Worm (Caenorhabditis elegans) whole organism, mixed stage, embryonic: Measurements from ENCODE around the gene nhr-283.
"Not testable (repeated sequence)": the region's sequence is repeated elsewhere in the genome, so short reads cannot be mapped to it uniquely, and the experiment has no call there.

Experiments used
- blmp-1 ChIP-seq: fragments of 150-350 bp; optimal IDR thresholded peaks from 2 replicates; lab custom pipeline; 2014; ENCODE audit warnings: missing biosample characterization, missing genetic modification characterization
- ceh-43 ChIP-seq: fragments of 200-800 bp; sonication (Bioruptor generic); optimal IDR thresholded peaks from 2 replicates; lab custom pipeline; 2018; ENCODE audit warnings: mild to moderate bottlenecking, missing genetic modification characterization, moderate library complexity, missing compliant biosample characterization
- elt-1 ChIP-seq: sonication (generic microtip); optimal IDR thresholded peaks from 2 replicates; lab custom pipeline; 2017; ENCODE audit warnings: missing genetic modification characterization, mild to moderate bottlenecking, missing compliant biosample characterization, antibody characterized with exemption, moderate library complexity, borderline replicate concordance; ENCODE audit not compliant: insufficient read depth
- lin-13 ChIP-seq: fragments of 150-350 bp; optimal IDR thresholded peaks from 2 replicates; lab custom pipeline; 2014; ENCODE audit warnings: missing biosample characterization, missing genetic modification characterization
- lsy-2 ChIP-seq: fragments of 150-350 bp; optimal IDR thresholded peaks from 2 replicates; lab custom pipeline; 2014; ENCODE audit warnings: missing biosample characterization, missing genetic modification characterization
- nhr-12 ChIP-seq: fragments of 150-350 bp; optimal IDR thresholded peaks from 2 replicates; lab custom pipeline; 2014; ENCODE audit warnings: missing biosample characterization, missing genetic modification characterization
- nhr-237 ChIP-seq: fragments of 150-350 bp; optimal IDR thresholded peaks from 2 replicates; lab custom pipeline; 2014; ENCODE audit warnings: missing biosample characterization, missing genetic modification characterization
- nhr-28 ChIP-seq: fragments of 150-350 bp; optimal IDR thresholded peaks from 2 replicates; lab custom pipeline; 2014; ENCODE audit warnings: missing biosample characterization, missing genetic modification characterization
- nhr-76 ChIP-seq: sonication (generic microtip); optimal IDR thresholded peaks from 2 replicates; lab custom pipeline; 2017; ENCODE audit warnings: missing biosample characterization, missing genetic modification characterization
- pha-4 ChIP-seq: fragments of 150-350 bp; optimal IDR thresholded peaks from 2 replicates; lab custom pipeline; 2018; ENCODE audit warnings: missing biosample characterization, missing genetic modification reagents, missing genetic modification characterization

DNA sequence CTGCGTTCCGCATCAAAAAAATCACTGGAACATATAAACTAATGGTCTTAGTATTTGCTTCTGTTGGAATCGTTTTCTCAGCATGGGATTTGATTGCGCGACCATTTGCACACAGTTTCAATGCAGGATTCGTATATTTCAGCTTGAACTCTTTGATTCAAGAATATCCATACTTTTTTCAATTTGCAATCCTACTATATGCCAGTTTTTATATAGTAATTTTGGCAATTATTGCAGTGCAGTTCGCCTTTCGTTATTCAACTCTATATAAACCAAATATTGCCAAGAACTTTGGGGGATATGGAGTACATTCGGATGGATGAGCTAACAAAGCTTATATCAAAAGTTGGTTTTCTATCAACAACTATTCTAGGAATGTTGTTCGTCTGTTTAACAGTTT lies 23.6 kb downstream of the nhr-283 start, which contains the start of gene str-5:
- TF ChIP-seq nhr-237; lsy-2; blmp-1 (tag; lab: Kevin White, UChicago); nhr-76; nhr-28; ceh-43 (GFP tag; lab: Kevin White, UChicago); elt-1 (tag; lab: Kevin White, UChicago); lin-13 (tag; lab: Kevin White, UChicago); nhr-12 (tag; lab: Kevin White, UChicago); pha-4 (tag; lab: Kevin White, UChicago): not testable (repeated sequence)
